Worm (Caenorhabditis elegans) whole organism, young adult: ENCODE measurements around the gene C46C11.3.

Experiments used
- B0035.1 ChIP-seq: sonication (generic microtip); optimal IDR thresholded peaks from 2 replicates; lab custom pipeline; 2016; ENCODE audit warnings: missing genetic modification characterization, mild to moderate bottlenecking, missing compliant biosample characterization, missing genotype, missing genetic modification reagents
- D2030.7 ChIP-seq: fragments of 200-800 bp; sonication (Bioruptor generic); IDR thresholded peaks from 2 replicates; pipeline ENCODE4 v1.3.6; 2022; ENCODE audit warnings: missing genetic modification reagents, missing genetic modification characterization, missing compliant biosample characterization
- F23B12.7 ChIP-seq: sonication (generic microtip); optimal IDR thresholded peaks from 2 replicates; lab custom pipeline; 2017; ENCODE audit warnings: missing genetic modification characterization, mild to moderate bottlenecking, missing compliant biosample characterization, antibody characterized with exemption, moderate library complexity; ENCODE audit not compliant: insufficient read depth
- F55B11.4 ChIP-seq: sonication (generic microtip); optimal IDR thresholded peaks from 2 replicates; lab custom pipeline; 2016; ENCODE audit warnings: missing compliant biosample characterization, missing genetic modification characterization, borderline replicate concordance; ENCODE audit not compliant: insufficient read depth
- T07F8.4 ChIP-seq: sonication (generic microtip); optimal IDR thresholded peaks from 2 replicates; lab custom pipeline; 2016; ENCODE audit warnings: mild to moderate bottlenecking, missing genetic modification characterization, moderate library complexity, missing compliant biosample characterization
- Y56A3A.18 ChIP-seq: fragments of 200-800 bp; sonication (Bioruptor generic); IDR thresholded peaks from 2 replicates; pipeline ENCODE4 v1.3.6; 2022; ENCODE audit warnings: missing genetic modification reagents, missing genetic modification characterization, missing compliant biosample characterization
- Y79H2A.3 ChIP-seq: fragments of 200-800 bp; sonication (Bioruptor generic); conservative IDR thresholded peaks from 2 replicates; pipeline ENCODE4 v1.3.6; 2022; ENCODE audit warnings: missing genetic modification reagents, missing genetic modification characterization, missing compliant biosample characterization
- akir-1 ChIP-seq: fragments of 200-800 bp; sonication (Bioruptor generic); optimal IDR thresholded peaks from 2 replicates; lab custom pipeline; 2018; ENCODE audit warnings: mild to moderate bottlenecking, missing genetic modification characterization, moderate library complexity, missing compliant biosample characterization
- athp-1 ChIP-seq: sonication (generic microtip); optimal IDR thresholded peaks from 2 replicates; lab custom pipeline; 2017; ENCODE audit warnings: mild to moderate bottlenecking, missing genetic modification characterization, missing compliant biosample characterization
- attf-3 ChIP-seq: fragments of 200-800 bp; sonication (Bioruptor generic); conservative IDR thresholded peaks from 2 replicates; pipeline ENCODE4 v1.3.6; 2022; ENCODE audit warnings: missing genetic modification reagents, missing genetic modification characterization, missing compliant biosample characterization
- attf-5 ChIP-seq: fragments of 200-800 bp; sonication (Bioruptor generic); optimal IDR thresholded peaks from 2 replicates; lab custom pipeline; 2018; ENCODE audit warnings: mild to moderate bottlenecking, missing genetic modification characterization, missing compliant biosample characterization
- attf-6 ChIP-seq: fragments of 200-800 bp; sonication (Bioruptor generic); IDR thresholded peaks from 2 replicates; pipeline ENCODE4 v1.3.6; 2022; ENCODE audit warnings: missing genetic modification reagents, missing genetic modification characterization, missing compliant biosample characterization
- bed-1 ChIP-seq: fragments of 200-800 bp; sonication (Bioruptor generic); IDR thresholded peaks from 2 replicates; pipeline ENCODE4 v1.3.6; 2022; ENCODE audit warnings: missing genetic modification reagents, missing genetic modification characterization, missing compliant biosample characterization
- bed-2 ChIP-seq: fragments of 200-800 bp; sonication (Bioruptor generic); IDR thresholded peaks from 2 replicates; pipeline ENCODE4 v1.3.6; 2022; ENCODE audit warnings: missing genetic modification reagents, missing genetic modification characterization, missing compliant biosample characterization
- ceh-100 ChIP-seq: fragments of 200-800 bp; sonication (Bioruptor generic); IDR thresholded peaks from 2 replicates; pipeline ENCODE4 v1.3.6; 2022; ENCODE audit warnings: missing genetic modification reagents, missing genetic modification characterization, missing compliant biosample characterization
- ceh-91 ChIP-seq: fragments of 200-800 bp; sonication (Bioruptor generic); IDR thresholded peaks from 2 replicates; pipeline ENCODE4 v1.3.6; 2022; ENCODE audit warnings: missing genetic modification reagents, missing genetic modification characterization, missing compliant biosample characterization
- dpff-1 ChIP-seq: sonication (generic microtip); optimal IDR thresholded peaks from 2 replicates; lab custom pipeline; 2017; ENCODE audit warnings: mild to moderate bottlenecking, missing genetic modification characterization, missing compliant biosample characterization
- dpl-1 ChIP-seq: fragments of 150-350 bp; optimal IDR thresholded peaks from 2 replicates; lab custom pipeline; 2014; ENCODE audit warnings: missing biosample characterization, missing genetic modification reagents, missing genetic modification characterization
- egrh-3 ChIP-seq: fragments of 200-800 bp; sonication (Bioruptor generic); IDR thresholded peaks from 2 replicates; pipeline ENCODE4 v1.3.6; 2022; ENCODE audit warnings: missing genetic modification reagents, missing genetic modification characterization, missing compliant biosample characterization
- gei-17 ChIP-seq: fragments of 200-800 bp; sonication (Bioruptor generic); optimal IDR thresholded peaks from 2 replicates; lab custom pipeline; 2018; ENCODE audit warnings: mild to moderate bottlenecking, missing genetic modification characterization, missing compliant biosample characterization
- him-1 ChIP-seq: sonication (generic microtip); optimal IDR thresholded peaks from 2 replicates; lab custom pipeline; 2016; ENCODE audit warnings: missing genotype, missing genetic modification reagents, missing genetic modification characterization, missing compliant biosample characterization
- lin-40 ChIP-seq: sonication (generic microtip); optimal IDR thresholded peaks from 2 replicates; lab custom pipeline; 2016; ENCODE audit warnings: missing genetic modification characterization, mild to moderate bottlenecking, missing compliant biosample characterization, missing genotype, missing genetic modification reagents
- madf-3 ChIP-seq: fragments of 200-800 bp; sonication (Bioruptor generic); IDR thresholded peaks from 2 replicates; pipeline ENCODE4 v1.3.6; 2022; ENCODE audit warnings: missing genetic modification reagents, missing genetic modification characterization, missing compliant biosample characterization
- madf-8 ChIP-seq: fragments of 200-800 bp; sonication (Bioruptor generic); conservative IDR thresholded peaks from 2 replicates; pipeline ENCODE4 v1.3.6; 2022; ENCODE audit warnings: missing genetic modification reagents, missing genetic modification characterization, missing compliant biosample characterization
- nhr-179 ChIP-seq: sonication (generic microtip); optimal IDR thresholded peaks from 2 replicates; lab custom pipeline; 2016; ENCODE audit warnings: mild to moderate bottlenecking, missing genetic modification characterization, missing compliant biosample characterization
- nhr-27 ChIP-seq: fragments of 200-800 bp; sonication (Bioruptor generic); optimal IDR thresholded peaks from 2 replicates; lab custom pipeline; 2018; ENCODE audit warnings: mild to moderate bottlenecking, missing genetic modification characterization, moderate library complexity, missing compliant biosample characterization
- nhr-80 ChIP-seq: sonication (generic microtip); optimal IDR thresholded peaks from 2 replicates; lab custom pipeline; 2016; ENCODE audit warnings: missing genetic modification characterization, missing compliant biosample characterization
- pbrm-1 ChIP-seq: fragments of 200-800 bp; sonication (Bioruptor generic); IDR thresholded peaks from 2 replicates; pipeline ENCODE4 v1.3.6; 2022; ENCODE audit warnings: missing genetic modification reagents, missing genetic modification characterization, missing compliant biosample characterization
- pha-4 ChIP-seq: fragments of 150-350 bp; sonication (generic microtip); optimal IDR thresholded peaks from 2 replicates; lab custom pipeline; 2014; ENCODE audit warnings: missing biosample characterization, missing genetic modification reagents, missing genetic modification characterization
- snpc-3.4 ChIP-seq: sonication (generic microtip); optimal IDR thresholded peaks from 2 replicates; lab custom pipeline; 2017; ENCODE audit warnings: missing genetic modification characterization, mild to moderate bottlenecking, missing compliant biosample characterization, antibody characterized with exemption, moderate library complexity, missing genotype, missing genetic modification reagents
- sptf-2 ChIP-seq: fragments of 200-800 bp; sonication (Bioruptor generic); optimal IDR thresholded peaks from 2 replicates; lab custom pipeline; 2018; ENCODE audit warnings: mild to moderate bottlenecking, missing genetic modification characterization, missing compliant biosample characterization
- tbx-9 ChIP-seq: sonication (generic microtip); optimal IDR thresholded peaks from 2 replicates; lab custom pipeline; 2016; ENCODE audit warnings: borderline replicate concordance, missing genetic modification characterization, inconsistent platforms, missing compliant biosample characterization
- tlf-1 ChIP-seq: fragments of 200-800 bp; sonication (Bioruptor generic); optimal IDR thresholded peaks from 2 replicates; lab custom pipeline; 2018; ENCODE audit warnings: mild to moderate bottlenecking, missing genetic modification characterization, missing compliant biosample characterization
- zfh-2 ChIP-seq: fragments of 200-800 bp; sonication (Bioruptor generic); conservative IDR thresholded peaks from 2 replicates; pipeline ENCODE4 v1.3.6; 2022; ENCODE audit warnings: missing genetic modification reagents, missing genetic modification characterization, missing compliant biosample characterization
- ztf-6 ChIP-seq: fragments of 200-800 bp; sonication (Bioruptor generic); IDR thresholded peaks from 2 replicates; pipeline ENCODE4 v1.3.6; 2022; ENCODE audit warnings: missing genetic modification reagents, missing genetic modification characterization, missing compliant biosample characterization

Gene C46C11.3

DNA sequence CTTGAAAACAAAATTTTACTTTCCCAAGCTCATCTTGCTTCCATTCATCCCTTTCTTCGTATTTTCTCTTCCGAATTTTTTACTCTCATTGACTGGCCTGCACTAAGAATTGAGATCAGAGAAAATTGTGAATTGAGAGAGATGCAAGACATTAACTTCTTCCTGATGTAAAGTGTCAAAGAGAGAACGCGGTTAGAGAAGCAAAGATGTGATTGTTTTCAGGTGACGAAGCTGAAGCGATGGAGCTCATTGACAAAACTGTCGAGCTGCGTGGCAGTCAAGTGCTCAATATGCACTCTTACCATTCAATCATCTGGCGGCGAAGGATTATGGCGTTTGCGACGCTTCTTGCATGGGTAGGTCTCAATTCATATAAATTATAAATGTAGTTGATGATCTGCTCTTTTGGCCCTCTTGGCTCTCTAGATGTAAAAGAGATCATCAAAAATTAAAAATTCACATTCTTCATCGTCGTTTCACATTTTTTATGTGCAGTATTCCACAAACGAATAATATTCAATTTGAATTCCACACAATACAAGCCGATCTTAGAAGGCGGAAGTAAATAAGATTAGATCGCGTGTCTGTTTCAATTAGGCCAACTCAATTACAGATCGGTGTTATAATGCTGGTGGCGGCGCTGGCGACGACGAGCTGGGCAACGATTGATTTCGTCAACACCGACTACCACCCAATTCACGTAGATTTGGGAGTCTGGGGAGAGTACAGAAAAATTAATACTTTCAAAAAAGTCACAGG is 6.9 kb downstream of the C46C11.3 start:
- TF ChIP-seq pbrm-1 (GFP tag; lab: Robert Waterston, UW) (no peak), madf-8 (GFP tag; lab: Robert Waterston, UW) (no peak), ceh-100 (GFP tag; lab: Robert Waterston, UW) (no peak), bed-1 (no peak), attf-3 (GFP tag; lab: Robert Waterston, UW) (no peak), egrh-3 (GFP tag; lab: Robert Waterston, UW) (no peak), attf-6 (GFP tag; lab: Robert Waterston, UW) (no peak), dpff-1 (tag; lab: Kevin White, UChicago) (no peak), bed-2 (GFP tag; lab: Robert Waterston, UW) (no peak), F55B11.4 (tag; lab: Kevin White, UChicago) (no peak), pha-4 (tag; lab: Kevin White, UChicago) (no peak), akir-1 (GFP tag; lab: Kevin White, UChicago) (no peak), tlf-1 (GFP tag; lab: Kevin White, UChicago) (no peak), lin-40 (tag; lab: Kevin White, UChicago) (no peak), sptf-2 (GFP tag; lab: Kevin White, UChicago) (no peak), him-1 (tag; lab: Kevin White, UChicago) (no peak), nhr-27 (tag; lab: Kevin White, UChicago) (no peak), tbx-9 (no peak), ceh-91 (no peak), F23B12.7 (no peak)

DNA sequence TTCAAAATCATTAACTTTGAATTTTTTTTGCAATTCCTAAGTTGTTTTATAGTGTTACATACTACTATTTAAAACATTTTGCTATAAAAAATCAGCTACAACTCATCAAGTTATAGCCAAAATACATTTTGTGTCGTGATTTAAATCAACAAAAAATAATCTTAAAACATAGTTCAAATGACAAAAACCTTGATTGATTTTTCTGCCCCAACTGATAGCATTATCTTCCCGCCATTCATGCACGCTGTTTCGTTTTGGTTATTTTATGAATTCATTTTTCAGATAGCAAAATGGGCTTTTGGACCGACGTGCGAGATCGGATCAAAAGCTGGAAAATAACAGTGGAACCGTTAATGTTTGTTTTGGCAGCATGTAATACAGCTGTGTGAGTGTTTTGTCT is 10.0 kb downstream of the C46C11.3 start, which contains the start of gene slcr-46.1:
Gene slcr-46.1 (plus strand): TSS at position 274 of the 400 bp plus-strand sequence.
- TF ChIP-seq bed-2 (GFP tag; lab: Robert Waterston, UW): no peak
- peak; percentile 60 for TF ChIP-seq nhr-80 (tag; lab: Kevin White, UChicago)
- no peak for TF ChIP-seq snpc-3.4

DNA sequence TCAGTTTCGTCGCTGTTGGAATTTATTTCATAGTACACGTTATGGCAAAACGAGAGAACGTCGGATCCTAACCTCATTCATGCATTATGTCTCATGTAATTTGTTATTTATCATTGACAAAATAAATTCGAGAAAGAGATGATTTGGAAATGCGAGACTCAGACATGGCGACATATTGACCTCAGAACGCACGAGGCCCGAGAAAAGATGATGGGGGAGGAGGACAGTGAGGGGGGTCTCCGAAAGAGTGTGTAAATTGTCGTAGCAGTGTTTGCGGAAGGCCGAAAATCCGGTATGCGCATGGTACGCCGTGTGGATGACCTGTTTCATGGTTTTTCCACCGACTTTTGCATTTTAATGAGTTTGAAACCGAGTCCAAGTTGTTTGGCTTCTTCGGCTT is 13.5 kb downstream of the C46C11.3 start:
- TF ChIP-seq madf-3 (GFP tag; lab: Robert Waterston, UW) (no peak), dpl-1 (GFP tag; lab: Kevin White, UChicago) (no peak), gei-17 (no peak)

ce11 chrX:4636143-4636542 is 14.0 kb downstream of the C46C11.3 start:
- TF ChIP-seq ztf-6: no peak
- TF ChIP-seq nhr-80 (tag; lab: Kevin White, UChicago): peak; percentile 66

DNA sequence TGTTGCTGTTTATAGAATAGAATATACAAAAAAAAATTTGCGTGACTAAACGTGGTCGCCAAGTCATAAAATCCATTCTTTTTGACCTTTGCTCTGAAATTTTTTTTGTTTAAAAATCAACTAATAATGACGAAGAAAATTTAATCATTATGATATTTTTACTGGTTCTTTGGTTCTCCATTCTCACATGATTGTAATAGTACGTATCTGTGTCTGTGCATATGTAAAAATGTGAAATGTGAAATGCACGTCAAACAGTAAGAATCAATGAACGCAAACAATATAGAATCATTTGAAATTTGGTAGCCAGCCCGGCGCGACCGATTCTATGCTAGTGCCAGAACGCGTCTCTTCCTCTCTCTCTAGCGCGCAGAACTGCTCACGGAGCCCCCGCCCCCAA is 14.7 kb downstream of the C46C11.3 start, which contains the start of gene hosl-1:
Gene hosl-1 (plus strand): TSS at position 301 of the 400 bp plus-strand sequence.
- peak; percentile 48; the same call in 1 of the 2 replicates for TF ChIP-seq zfh-2 (GFP tag; lab: Robert Waterston, UW)
- no peak for TF ChIP-seq B0035.1 (tag; lab: Kevin White, UChicago)

- TF ChIP-seq athp-1 (no peak), attf-5 (GFP tag; lab: Kevin White, UChicago) (no peak), D2030.7 (GFP tag; lab: Robert Waterston, UW) (no peak), Y79H2A.3 (no peak), nhr-80 (tag; lab: Kevin White, UChicago) (no peak), ceh-91 (no peak), T07F8.4 (tag; lab: Kevin White, UChicago) (no peak), nhr-179 (tag; lab: Kevin White, UChicago) (no peak), Y56A3A.18 (no peak), egrh-3 (GFP tag; lab: Robert Waterston, UW) (no peak)
These were observed 25.0 kb downstream of the C46C11.3 start, which contains the start of gene C46C11.4 for ce11 chrX:4647104-4647503. Gene C46C11.4 (minus strand): TSS chrX:4647204.
